Worm (Caenorhabditis elegans): ENCODE measurements around the gene Y45F3A.1.
A peak's percentile ranks its signal among the peaks of the same experiment; 100 is the strongest.

DNA sequence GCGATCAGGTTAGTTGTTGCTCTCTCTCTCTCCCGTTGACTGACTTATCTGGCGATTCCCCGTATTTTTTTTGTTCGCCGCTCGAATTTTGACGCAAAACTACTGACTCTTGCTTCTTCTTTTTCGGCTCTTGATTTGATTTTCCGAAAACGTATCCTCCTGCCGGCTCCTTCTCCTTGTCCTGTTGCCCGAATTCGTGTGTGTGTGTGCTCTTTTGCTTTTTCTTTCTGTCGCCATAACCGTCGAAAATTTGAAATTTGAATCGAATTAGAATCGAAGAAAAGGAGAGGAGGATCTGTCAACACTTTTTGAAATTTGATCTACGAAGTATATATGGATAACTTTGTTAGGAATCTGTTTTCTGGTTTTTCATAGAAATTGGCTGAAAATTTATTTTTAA, 49.1 kb downstream of the Y45F3A.1 start:
- TF ChIP-seq unc-62 (GFP tag; optimal IDR thresholded peaks at IDR 0.05 in 1 of 2) (no peak), unc-62 (tag; optimal IDR thresholded peaks at IDR 0.05) (no peak), ceh-62 (tag; optimal IDR thresholded peaks at IDR 0.05) (no peak), ZK546.5 (tag; optimal IDR thresholded peaks at IDR 0.05) (no peak), skn-1 (tag; optimal IDR thresholded peaks at IDR 0.05) (no peak), fkh-10 (GFP tag; optimal IDR thresholded peaks at IDR 0.05) (peak; percentile 22), tra-1 (GFP tag; IDR thresholded peaks at IDR 0.05) (no peak), zag-1 (tag; optimal IDR thresholded peaks at IDR 0.05) (no peak), ama-1 (optimal IDR thresholded peaks at IDR 0.05) (no peak), aly-2 (tag; optimal IDR thresholded peaks at IDR 0.05) (no peak), pqm-1 (tag; optimal IDR thresholded peaks at IDR 0.05) (no peak), nhr-76 (tag; optimal IDR thresholded peaks at IDR 0.05) (no peak)
